Fruit fly (Drosophila melanogaster) whole organism, embryonic: ENCODE measurements around the gene Fdh.
A peak's percentile ranks its signal among the peaks of the same experiment; 100 is the strongest.

ENCODE experiments used
- Bgb ChIP-seq: fragments of 200-800 bp; sonication (Bioruptor generic); IDR thresholded peaks from 2 replicates; pipeline ENCODE4 v1.3.6; 2022; ENCODE audit warnings: missing biosample characterization, missing genetic modification characterization; ENCODE audit not compliant: partially characterized antibody
- C15 ChIP-seq: fragments of 200-800 bp; sonication (Bioruptor generic); IDR thresholded peaks from 3 replicates; pipeline ENCODE4 v1.3.6; 2022; ENCODE audit warnings: missing biosample characterization, missing genetic modification characterization
- CG11723 ChIP-seq: fragments of 200-800 bp; sonication (Bioruptor generic); optimal IDR thresholded peaks from 2 replicates; lab custom pipeline; 2017; ENCODE audit warnings: missing biosample characterization, mild to moderate bottlenecking, missing genetic modification characterization
- CG13296 ChIP-seq: fragments of 200-800 bp; sonication (Bioruptor generic); optimal IDR thresholded peaks from 3 replicates; lab custom pipeline; 2018; ENCODE audit warnings: missing biosample characterization, mild to moderate bottlenecking, missing genetic modification characterization
- CG13424 ChIP-seq: fragments of 200-800 bp; sonication (Bioruptor generic); optimal IDR thresholded peaks from 2 replicates; lab custom pipeline; 2019; ENCODE audit warnings: missing biosample characterization, mild to moderate bottlenecking, missing genetic modification characterization, moderate library complexity
- CG14965 ChIP-seq: fragments of 200-800 bp; sonication (Bioruptor generic); optimal IDR thresholded peaks from 2 replicates; lab custom pipeline; 2016; ENCODE audit warnings: missing biosample characterization, missing genetic modification characterization, borderline replicate concordance
- CG17359 ChIP-seq: fragments of 200-800 bp; sonication (Bioruptor generic); optimal IDR thresholded peaks from 3 replicates; lab custom pipeline; 2018; ENCODE audit warnings: missing biosample characterization, mild to moderate bottlenecking, missing genetic modification characterization, moderate library complexity
- CG17802 ChIP-seq: fragments of 200-800 bp; sonication (Bioruptor generic); optimal IDR thresholded peaks from 2 replicates; lab custom pipeline; 2018; ENCODE audit warnings: missing biosample characterization, mild to moderate bottlenecking, missing genetic modification characterization, moderate library complexity
- CG2712 ChIP-seq: fragments of 200-800 bp; optimal IDR thresholded peaks from 3 replicates; lab custom pipeline; 2019; ENCODE audit warnings: missing biosample characterization, mild to moderate bottlenecking, missing genetic modification characterization, moderate library complexity
- CG31441 ChIP-seq: fragments of 200-800 bp; sonication (Bioruptor generic); IDR thresholded peaks from 2 replicates; pipeline ENCODE4 v1.3.6; 2022; ENCODE audit warnings: missing biosample characterization, missing genetic modification characterization
- CG3281 ChIP-seq: fragments of 200-800 bp; sonication (Bioruptor generic); optimal IDR thresholded peaks from 3 replicates; lab custom pipeline; 2017; ENCODE audit warnings: missing biosample characterization, mild to moderate bottlenecking, missing genetic modification characterization
- CG3407 ChIP-seq: fragments of 200-800 bp; sonication (Bioruptor generic); optimal IDR thresholded peaks from 2 replicates; lab custom pipeline; 2018; ENCODE audit warnings: missing biosample characterization, mild to moderate bottlenecking, missing genetic modification characterization
- CG34224 ChIP-seq: fragments of 200-800 bp; sonication (Bioruptor generic); IDR thresholded peaks from 3 replicates; pipeline ENCODE4 v1.3.6; 2022; ENCODE audit warnings: missing biosample characterization, missing genetic modification characterization; ENCODE audit not compliant: partially characterized antibody
- CG7745 ChIP-seq: fragments of 200-800 bp; sonication (Bioruptor generic); optimal IDR thresholded peaks from 2 replicates; lab custom pipeline; 2018; ENCODE audit warnings: missing biosample characterization, mild to moderate bottlenecking, missing genetic modification characterization, moderate library complexity
- CG7928 ChIP-seq: fragments of 200-800 bp; sonication (Bioruptor generic); optimal IDR thresholded peaks from 2 replicates; lab custom pipeline; 2017; ENCODE audit warnings: missing biosample characterization, mild to moderate bottlenecking, missing genetic modification characterization
- CG7987 ChIP-seq: fragments of 200-800 bp; sonication (Bioruptor generic); optimal IDR thresholded peaks from 2 replicates; lab custom pipeline; 2018; ENCODE audit warnings: missing biosample characterization, mild to moderate bottlenecking, missing genetic modification characterization, moderate library complexity
- CG9437 ChIP-seq: fragments of 200-800 bp; sonication (Bioruptor generic); optimal IDR thresholded peaks from 2 replicates; lab custom pipeline; 2018; ENCODE audit warnings: missing biosample characterization, mild to moderate bottlenecking, missing genetic modification characterization
- Chrac-16 ChIP-seq: fragments of 200-800 bp; sonication (Bioruptor generic); optimal IDR thresholded peaks from 3 replicates; lab custom pipeline; 2016; ENCODE audit warnings: missing biosample characterization, missing genetic modification characterization
- D19B ChIP-seq: fragments of 200-800 bp; sonication (Bioruptor generic); optimal IDR thresholded peaks from 2 replicates; lab custom pipeline; 2017; ENCODE audit warnings: missing biosample characterization, mild to moderate bottlenecking, missing genetic modification characterization
- Dfd ChIP-seq, 2 experiments: fragments of >200 bp; optimal IDR thresholded peaks; 2 replicates each; lab custom pipeline; 2017; ENCODE audit warnings: missing biosample characterization in 2 of 2, missing genetic modification characterization in 2 of 2
- Dip2 ChIP-seq: fragments of 200-800 bp; sonication (Bioruptor generic); IDR thresholded peaks from 2 replicates; pipeline ENCODE4 v1.3.6; 2022; ENCODE audit warnings: missing biosample characterization, missing genetic modification characterization
- E2f2 ChIP-seq: fragments of 200-800 bp; sonication (Bioruptor generic); IDR thresholded peaks from 2 replicates; pipeline ENCODE4 v1.3.6; 2022; ENCODE audit warnings: missing biosample characterization, missing genetic modification characterization
- Gug ChIP-seq: fragments of 200-800 bp; sonication (Bioruptor generic); IDR thresholded peaks from 4 replicates; pipeline ENCODE4 v1.3.6; 2022; ENCODE audit warnings: missing biosample characterization, missing genetic modification characterization
- Hey ChIP-seq: fragments of 200-800 bp; sonication (Bioruptor generic); optimal IDR thresholded peaks from 3 replicates; lab custom pipeline; 2018; ENCODE audit warnings: missing biosample characterization, mild to moderate bottlenecking, missing genetic modification characterization
- Sry-β ChIP-seq: fragments of 200-800 bp; sonication (Bioruptor generic); optimal IDR thresholded peaks from 2 replicates; lab custom pipeline; 2018; ENCODE audit warnings: missing biosample characterization, mild to moderate bottlenecking, missing genetic modification characterization, moderate library complexity
- Trl ChIP-seq, 3 experiments: fragments of >200 bp in 2 of 3; fragments of 200-800 bp in 1 of 3; sonication (Bioruptor generic) in 1 of 3; optimal IDR thresholded peaks; 2 replicates in 1 of 3; 3 replicates in 2 of 3; lab custom pipeline; 2016 to 2017; ENCODE audit warnings: missing biosample characterization in 1 of 3, missing genetic modification characterization in 1 of 3
- Usf ChIP-seq: fragments of 200-800 bp; sonication (Bioruptor generic); optimal IDR thresholded peaks from 2 replicates; lab custom pipeline; 2017; ENCODE audit warnings: missing genotype, missing biosample characterization, missing genetic modification characterization
- ab ChIP-seq: fragments of 200-800 bp; sonication (Bioruptor generic); optimal IDR thresholded peaks from 2 replicates; lab custom pipeline; 2016; ENCODE audit warnings: missing biosample characterization, missing genetic modification characterization
- bigmax ChIP-seq: fragments of 200-800 bp; sonication (Bioruptor generic); optimal IDR thresholded peaks from 2 replicates; lab custom pipeline; 2018; ENCODE audit warnings: missing biosample characterization, mild to moderate bottlenecking, missing genetic modification characterization
- cwo ChIP-seq: fragments of 200-800 bp; sonication (Bioruptor generic); optimal IDR thresholded peaks from 3 replicates; lab custom pipeline; 2017; ENCODE audit warnings: missing biosample characterization, missing genetic modification characterization, mild to moderate bottlenecking, moderate library complexity, missing genetic modification reagents
- danr ChIP-seq: fragments of 200-800 bp; sonication (Bioruptor generic); IDR thresholded peaks from 2 replicates; pipeline ENCODE4 v1.3.6; 2022; ENCODE audit warnings: missing biosample characterization, missing genetic modification characterization
- dimm ChIP-seq: fragments of 200-800 bp; sonication (Bioruptor generic); IDR thresholded peaks from 2 replicates; pipeline ENCODE4 v1.3.6; 2022; ENCODE audit warnings: missing biosample characterization, missing genetic modification characterization
- ewg ChIP-seq: fragments of 200-800 bp; sonication (Bioruptor generic); optimal IDR thresholded peaks from 3 replicates; lab custom pipeline; 2017; ENCODE audit warnings: mild to moderate bottlenecking, missing biosample characterization, missing genetic modification reagents, missing genetic modification characterization
- gce ChIP-seq: fragments of 200-800 bp; sonication (Bioruptor generic); IDR thresholded peaks from 3 replicates; pipeline ENCODE4 v1.3.6; 2022; ENCODE audit warnings: missing biosample characterization, missing genetic modification characterization
- grn ChIP-seq: fragments of 200-800 bp; sonication (Bioruptor generic); optimal IDR thresholded peaks from 3 replicates; lab custom pipeline; 2017; ENCODE audit warnings: missing biosample characterization, missing genetic modification characterization
- h ChIP-seq: fragments of >200 bp; optimal IDR thresholded peaks from 2 replicates; lab custom pipeline; 2017
- hkb ChIP-seq, 2 experiments: fragments of 200-800 bp in 1 of 2; fragments of >200 bp in 1 of 2; sonication (Bioruptor generic) in 1 of 2; IDR thresholded peaks in 1 of 2; optimal IDR thresholded peaks in 1 of 2; 2 replicates each; pipeline versions ENCODE4 v1.3.6 to Lab custom; 2017 to 2022; ENCODE audit warnings: missing biosample characterization in 1 of 2, missing genetic modification characterization in 1 of 2
- knrl ChIP-seq: fragments of 200-800 bp; sonication (Bioruptor generic); IDR thresholded peaks from 3 replicates; pipeline ENCODE4 v1.3.6; 2022; ENCODE audit warnings: missing biosample characterization, missing genetic modification characterization; ENCODE audit not compliant: partially characterized antibody
- mld ChIP-seq: fragments of 200-800 bp; sonication (Bioruptor generic); IDR thresholded peaks from 3 replicates; pipeline ENCODE4 v1.3.6; 2022; ENCODE audit warnings: missing biosample characterization, missing genetic modification characterization; ENCODE audit not compliant: partially characterized antibody
- nerfin-2 ChIP-seq: fragments of 200-800 bp; sonication (Bioruptor generic); IDR thresholded peaks from 2 replicates; pipeline ENCODE4 v1.3.6; 2022; ENCODE audit warnings: missing biosample characterization, missing genetic modification characterization; ENCODE audit not compliant: partially characterized antibody
- nmo ChIP-seq: fragments of 200-800 bp; sonication (Bioruptor generic); optimal IDR thresholded peaks from 2 replicates; lab custom pipeline; 2018; ENCODE audit warnings: missing biosample characterization, mild to moderate bottlenecking, missing genetic modification characterization, moderate library complexity
- pan ChIP-seq, 4 experiments: fragments of >200 bp in 3 of 4; fragments of 200-800 bp in 1 of 4; sonication (Bioruptor generic) in 1 of 4; optimal IDR thresholded peaks in 3 of 4; IDR thresholded peaks in 1 of 4; 2 replicates each; pipeline versions ENCODE4 v1.3.6 to Lab custom; 2017 to 2022; ENCODE audit warnings: missing biosample characterization in 2 of 4, missing genetic modification characterization in 2 of 4, mixed read lengths in 1 of 4
- peb ChIP-seq: fragments of 200-800 bp; sonication (Bioruptor generic); IDR thresholded peaks from 2 replicates; pipeline ENCODE4 v1.3.6; 2022; ENCODE audit warnings: missing biosample characterization, missing genetic modification characterization
- phol ChIP-seq: fragments of 200-800 bp; sonication (Bioruptor generic); optimal IDR thresholded peaks from 3 replicates; lab custom pipeline; 2018; ENCODE audit warnings: missing biosample characterization, mild to moderate bottlenecking, missing genetic modification characterization, moderate library complexity
- rib ChIP-seq: fragments of 200-800 bp; sonication (Bioruptor generic); IDR thresholded peaks from 2 replicates; pipeline ENCODE4 v1.3.6; 2022; ENCODE audit warnings: missing biosample characterization, missing genetic modification characterization
- stwl ChIP-seq: fragments of 200-800 bp; sonication (Bioruptor generic); optimal IDR thresholded peaks from 3 replicates; lab custom pipeline; 2018; ENCODE audit warnings: missing biosample characterization, mild to moderate bottlenecking, missing genetic modification characterization, moderate library complexity
- zf30C ChIP-seq: fragments of 200-800 bp; sonication (Bioruptor generic); optimal IDR thresholded peaks from 3 replicates; lab custom pipeline; 2018; ENCODE audit warnings: missing biosample characterization, mild to moderate bottlenecking, missing genetic modification characterization

Fdh gene

DNA sequence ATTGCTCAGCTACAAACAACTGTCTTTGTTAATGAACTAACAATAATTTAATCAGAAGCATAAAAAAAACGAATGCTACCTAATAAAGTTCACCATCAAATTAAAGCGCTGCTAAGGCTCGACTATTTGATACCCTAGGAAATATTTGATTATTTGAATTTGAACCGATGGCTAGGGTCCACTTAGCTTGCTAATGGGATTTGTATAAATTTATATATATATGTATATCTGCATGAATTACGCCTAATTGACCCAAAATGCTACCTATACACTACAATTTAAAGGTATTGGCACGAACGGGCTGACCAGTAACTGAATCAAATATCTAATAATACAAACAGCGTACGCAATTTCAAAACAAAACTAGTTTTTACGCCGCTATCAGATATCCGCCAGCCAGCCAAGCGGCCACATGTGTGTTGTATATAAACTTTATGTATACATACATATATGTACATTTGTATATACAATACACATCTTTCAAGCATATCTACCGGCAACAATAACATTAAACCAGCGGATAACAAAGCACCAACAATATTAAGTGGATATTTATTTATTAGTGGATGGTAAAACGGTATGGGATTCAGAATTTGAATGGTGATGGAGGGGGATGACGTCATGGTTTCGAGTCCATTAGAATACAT lies 12.0 kb upstream of the Fdh start (continued):
- TF ChIP-seq bigmax (GFP tag; lab: Kevin White, UChicago) (no peak), nmo (peak; percentile 78), CG3281 (peak; percentile 87), CG11723 (GFP tag; lab: Kevin White, UChicago) (no peak), phol (peak; percentile 69), knrl (GFP tag; lab: Robert Waterston, UW) (0 out of 3 replicates have a peak, but pooled peaks have one; percentile 27), cwo (GFP tag; lab: Kevin White, UChicago) (peak; percentile 74), D19B (peak; percentile 98), CG34224 (no peak), danr (peak; percentile 74), E2f2 (GFP tag; lab: Robert Waterston, UW) (peak; percentile 44; the same call in 1 of the 2 replicates), C15 (GFP tag; lab: Robert Waterston, UW) (0 out of 3 replicates have a peak, but pooled peaks have one; percentile 61), Chrac-16 (GFP tag; lab: Kevin White, UChicago) (no peak), mld (no peak), ewg (GFP tag; lab: Kevin White, UChicago) (no peak), Sry-β (GFP tag; lab: Kevin White, UChicago) (no peak), stwl (tag; lab: Kevin White, UChicago) (no peak), rib (peak; percentile 84), Bgb (GFP tag; lab: Robert Waterston, UW) (no peak), CG3407 (peak; percentile 9), Dfd (GFP tag; optimal IDR thresholded peaks at IDR 0.05; lab: Kevin White, UChicago) (no peak), CG7745 (tag; lab: Kevin White, UChicago) (no peak), Hey (tag; lab: Kevin White, UChicago) (no peak), CG7987 (GFP tag; lab: Kevin White, UChicago) (peak; percentile 53), CG17802 (tag; lab: Kevin White, UChicago) (no peak), pan (optimal IDR thresholded peaks at IDR 0.05; lab: Kevin White, UChicago) (no peak), pan (GFP tag; optimal IDR thresholded peaks at IDR 0.05 in 1 of 2, IDR thresholded peaks at IDR 0.05 in 1 of 2) (peak in 1 of 2 experiments; percentile 84), CG31441 (peak; percentile 78), CG13296 (peak; percentile 87), Trl (optimal IDR thresholded peaks at IDR 0.05; lab: Kevin White, UChicago) (no peak), Trl (GFP tag; optimal IDR thresholded peaks at IDR 0.05; lab: Kevin White, UChicago) (no peak), CG17359 (tag; lab: Kevin White, UChicago) (peak; percentile 88), nerfin-2 (GFP tag; lab: Robert Waterston, UW) (no peak), CG9437 (GFP tag; lab: Kevin White, UChicago) (peak; percentile 33), CG7928 (peak; percentile 39), CG2712 (tag; lab: Kevin White, UChicago) (peak; percentile 78), CG13424 (peak; percentile 76), hkb (optimal IDR thresholded peaks at IDR 0.05; lab: Kevin White, UChicago) (no peak), hkb (GFP tag; IDR thresholded peaks at IDR 0.05; lab: Robert Waterston, UW) (peak; percentile 91), ab (GFP tag; lab: Kevin White, UChicago) (no peak), zf30C (GFP tag; lab: Kevin White, UChicago) (no peak), CG14965 (no peak), dimm (GFP tag; lab: Robert Waterston, UW) (no peak), Gug (peak; percentile 66; the same call in 3 of the 4 replicates), Usf (GFP tag; lab: Kevin White, UChicago) (no peak), Dip2 (GFP tag; lab: Robert Waterston, UW) (0 out of 2 replicates have a peak, but pooled peaks have one; percentile 16), h (lab: Kevin White, UChicago) (no peak), peb (GFP tag; lab: Robert Waterston, UW) (peak; percentile 61), grn (no peak), gce (GFP tag; lab: Robert Waterston, UW) (peak; percentile 65; the same call in 1 of the 3 replicates)
